Fruit fly (Drosophila melanogaster) whole organism, embryonic: Measurements from ENCODE around the gene SrpRalpha.

Experiments
- Bgb ChIP-seq: fragments of 200-800 bp; sonication (Bioruptor generic); IDR thresholded peaks from 2 replicates; pipeline ENCODE4 v1.3.6; 2022; ENCODE audit warnings: missing biosample characterization, missing genetic modification characterization; ENCODE audit not compliant: partially characterized antibody
- Blimp-1 ChIP-seq: fragments of 200-800 bp; sonication (Bioruptor generic); optimal IDR thresholded peaks from 3 replicates; lab custom pipeline; 2018; ENCODE audit warnings: missing biosample characterization, missing genetic modification characterization, mild to moderate bottlenecking, moderate library complexity, missing genetic modification reagents
- CG11695 ChIP-seq: fragments of 200-800 bp; sonication (Bioruptor generic); IDR thresholded peaks from 3 replicates; pipeline ENCODE4 v1.3.6; 2022; ENCODE audit warnings: missing biosample characterization, missing genetic modification characterization
- CG13624 ChIP-seq: fragments of 200-800 bp; sonication (Bioruptor generic); optimal IDR thresholded peaks from 2 replicates; lab custom pipeline; 2016; ENCODE audit warnings: missing biosample characterization, missing genetic modification characterization
- CG13775 ChIP-seq: fragments of 200-800 bp; sonication (Bioruptor generic); optimal IDR thresholded peaks from 3 replicates; lab custom pipeline; 2017; ENCODE audit warnings: missing biosample characterization, mild to moderate bottlenecking, missing genetic modification characterization
- CG13894 ChIP-seq: fragments of 200-800 bp; sonication (Bioruptor generic); optimal IDR thresholded peaks from 3 replicates; lab custom pipeline; 2018; ENCODE audit warnings: missing biosample characterization, mild to moderate bottlenecking, missing genetic modification characterization, moderate library complexity
- CG16813 ChIP-seq: fragments of 200-800 bp; sonication (Bioruptor generic); IDR thresholded peaks from 3 replicates; pipeline ENCODE4 v1.3.6; 2022; ENCODE audit warnings: missing biosample characterization, missing genetic modification characterization; ENCODE audit not compliant: partially characterized antibody
- CG17802 ChIP-seq: fragments of 200-800 bp; sonication (Bioruptor generic); optimal IDR thresholded peaks from 2 replicates; lab custom pipeline; 2018; ENCODE audit warnings: missing biosample characterization, mild to moderate bottlenecking, missing genetic modification characterization, moderate library complexity
- CG17912 ChIP-seq: fragments of 200-800 bp; sonication (Bioruptor generic); optimal IDR thresholded peaks from 2 replicates; lab custom pipeline; 2018; ENCODE audit warnings: missing biosample characterization, mild to moderate bottlenecking, missing genetic modification characterization
- CG18599 ChIP-seq: fragments of 200-800 bp; sonication (Bioruptor generic); optimal IDR thresholded peaks from 3 replicates; lab custom pipeline; 2017; ENCODE audit warnings: missing biosample characterization, missing genetic modification characterization, mild to moderate bottlenecking, moderate library complexity, missing genetic modification reagents
- CG18764 ChIP-seq: fragments of 200-800 bp; sonication (Bioruptor generic); optimal IDR thresholded peaks from 3 replicates; lab custom pipeline; 2016; ENCODE audit warnings: missing biosample characterization, missing genetic modification characterization
- CG3065 ChIP-seq: fragments of 200-800 bp; sonication (Bioruptor generic); optimal IDR thresholded peaks from 2 replicates; lab custom pipeline; 2016; ENCODE audit warnings: missing biosample characterization, missing genetic modification characterization
- CG4282 ChIP-seq: fragments of 200-800 bp; sonication (Bioruptor generic); optimal IDR thresholded peaks from 2 replicates; lab custom pipeline; 2016; ENCODE audit warnings: missing biosample characterization, missing genetic modification characterization
- CG6272 ChIP-seq: fragments of 200-800 bp; sonication (Bioruptor generic); IDR thresholded peaks from 2 replicates; pipeline ENCODE4 v1.3.6; 2022; ENCODE audit warnings: missing biosample characterization, missing genetic modification characterization
- CG6765 ChIP-seq: fragments of 200-800 bp; sonication (Bioruptor generic); optimal IDR thresholded peaks from 3 replicates; lab custom pipeline; 2017; ENCODE audit warnings: missing biosample characterization, mild to moderate bottlenecking, missing genetic modification characterization
- CG7372 ChIP-seq: fragments of 200-800 bp; sonication (Bioruptor generic); IDR thresholded peaks from 2 replicates; pipeline ENCODE4 v1.3.6; 2022; ENCODE audit warnings: missing biosample characterization, missing genetic modification characterization
- CG8359 ChIP-seq: fragments of 200-800 bp; sonication (Bioruptor generic); optimal IDR thresholded peaks from 2 replicates; lab custom pipeline; 2017; ENCODE audit warnings: missing biosample characterization, mild to moderate bottlenecking, missing genetic modification characterization, borderline replicate concordance
- Dad ChIP-seq: fragments of 200-800 bp; sonication (Bioruptor generic); optimal IDR thresholded peaks from 3 replicates; lab custom pipeline; 2016; ENCODE audit warnings: missing biosample characterization, missing genetic modification characterization
- Dp ChIP-seq: fragments of 200-800 bp; sonication (Bioruptor generic); optimal IDR thresholded peaks from 2 replicates; lab custom pipeline; 2018; ENCODE audit warnings: missing biosample characterization, mild to moderate bottlenecking, missing genetic modification characterization, moderate library complexity
- Eip74EF ChIP-seq, 2 experiments: fragments of 200-800 bp in 1 of 2; fragments of >200 bp in 1 of 2; sonication (Bioruptor generic) in 1 of 2; optimal IDR thresholded peaks; 2 replicates each; lab custom pipeline; 2017 to 2019; ENCODE audit warnings: missing biosample characterization in 2 of 2, missing genetic modification characterization in 2 of 2, mild to moderate bottlenecking in 1 of 2, moderate library complexity in 1 of 2
- Ets65A ChIP-seq: fragments of 200-800 bp; sonication (Bioruptor generic); peaks from one replicate; lab custom pipeline; 2016; ENCODE audit warnings: missing biosample characterization, missing genetic modification characterization
- Gsc ChIP-seq: fragments of 200-800 bp; sonication (Bioruptor generic); IDR thresholded peaks from 2 replicates; pipeline ENCODE4 v1.3.6; 2022; ENCODE audit warnings: missing biosample characterization, missing genetic modification characterization
- HHEX ChIP-seq: fragments of 200-800 bp; sonication (Bioruptor generic); optimal IDR thresholded peaks from 3 replicates; lab custom pipeline; 2017; ENCODE audit warnings: missing biosample characterization, mild to moderate bottlenecking, missing genetic modification characterization, missing genetic modification reagents
- HLHmδ ChIP-seq: fragments of 200-800 bp; sonication (Bioruptor generic); optimal IDR thresholded peaks from 2 replicates; lab custom pipeline; 2018; ENCODE audit warnings: missing biosample characterization, mild to moderate bottlenecking, missing genetic modification characterization, moderate library complexity
- HmgD ChIP-seq: fragments of 200-800 bp; sonication (Bioruptor generic); optimal IDR thresholded peaks from 3 replicates; lab custom pipeline; 2016; ENCODE audit warnings: missing biosample characterization, missing genetic modification characterization
- Hr39 ChIP-seq: fragments of >200 bp; optimal IDR thresholded peaks from 2 replicates; lab custom pipeline; 2017
- Lim3 ChIP-seq: fragments of 200-800 bp; sonication (Bioruptor generic); IDR thresholded peaks from 2 replicates; pipeline ENCODE4 v1.3.6; 2022; ENCODE audit warnings: missing biosample characterization, missing genetic modification characterization
- Med ChIP-seq: fragments of 200-800 bp; sonication (Bioruptor generic); peaks from one replicate; lab custom pipeline; 2016; ENCODE audit warnings: missing biosample characterization, missing genetic modification characterization, mild to moderate bottlenecking, inconsistent platforms, moderate library complexity
- Mes4 ChIP-seq: fragments of 200-800 bp; sonication (Bioruptor generic); optimal IDR thresholded peaks from 2 replicates; lab custom pipeline; 2016; ENCODE audit warnings: missing biosample characterization, missing genetic modification characterization
- Neu2 ChIP-seq: fragments of 200-800 bp; sonication (Bioruptor generic); optimal IDR thresholded peaks from 3 replicates; lab custom pipeline; 2016; ENCODE audit warnings: missing biosample characterization, missing genetic modification characterization, borderline replicate concordance
- Side ChIP-seq: fragments of 200-800 bp; sonication (Bioruptor generic); optimal IDR thresholded peaks from 2 replicates; lab custom pipeline; 2016; ENCODE audit warnings: missing biosample characterization, missing genetic modification characterization
- Sox100B ChIP-seq: fragments of 200-800 bp; sonication (Bioruptor generic); optimal IDR thresholded peaks from 3 replicates; lab custom pipeline; 2018; ENCODE audit warnings: missing biosample characterization, mild to moderate bottlenecking, missing genetic modification characterization
- aop ChIP-seq: fragments of 200-800 bp; sonication (Bioruptor generic); IDR thresholded peaks from 2 replicates; pipeline ENCODE4 v1.3.6; 2022; ENCODE audit warnings: missing biosample characterization, missing genetic modification characterization
- bbx ChIP-seq: fragments of 200-800 bp; sonication (Bioruptor generic); IDR thresholded peaks from 2 replicates; pipeline ENCODE4 v1.3.6; 2022; ENCODE audit warnings: missing biosample characterization, missing genetic modification characterization; ENCODE audit not compliant: partially characterized antibody
- cad ChIP-seq: fragments of >200 bp; optimal IDR thresholded peaks from 2 replicates; lab custom pipeline; 2017; ENCODE audit warnings: missing biosample characterization, missing genetic modification characterization
- chm ChIP-seq: fragments of 200-800 bp; sonication (Bioruptor generic); IDR thresholded peaks from 2 replicates; pipeline ENCODE4 v1.3.6; 2022; ENCODE audit warnings: missing biosample characterization, missing genetic modification characterization
- crp ChIP-seq, 2 experiments: fragments of 200-800 bp; sonication (Bioruptor generic); optimal IDR thresholded peaks; 2 replicates in 1 of 2; 3 replicates in 1 of 2; lab custom pipeline; 2017; ENCODE audit warnings: missing biosample characterization in 2 of 2, missing genetic modification characterization in 2 of 2, mild to moderate bottlenecking in 1 of 2, moderate library complexity in 1 of 2
- dimm ChIP-seq: fragments of 200-800 bp; sonication (Bioruptor generic); IDR thresholded peaks from 2 replicates; pipeline ENCODE4 v1.3.6; 2022; ENCODE audit warnings: missing biosample characterization, missing genetic modification characterization
- exex ChIP-seq: fragments of 200-800 bp; sonication (Bioruptor generic); optimal IDR thresholded peaks from 4 replicates; lab custom pipeline; 2018; ENCODE audit warnings: missing biosample characterization, mild to moderate bottlenecking, missing genetic modification characterization, moderate library complexity
- gfzf ChIP-seq: fragments of 200-800 bp; sonication (Bioruptor generic); optimal IDR thresholded peaks from 2 replicates; lab custom pipeline; 2016; ENCODE audit warnings: missing biosample characterization, mild to moderate bottlenecking, missing genetic modification characterization, moderate library complexity
- kah ChIP-seq: fragments of 200-800 bp; sonication (Bioruptor generic); optimal IDR thresholded peaks from 2 replicates; lab custom pipeline; 2018; ENCODE audit warnings: missing biosample characterization, mild to moderate bottlenecking, missing genetic modification characterization
- klu ChIP-seq: fragments of 200-800 bp; sonication (Bioruptor generic); IDR thresholded peaks from 2 replicates; pipeline ENCODE4 v1.3.6; 2022; ENCODE audit warnings: missing biosample characterization, missing genetic modification characterization
- lilli ChIP-seq: fragments of 200-800 bp; sonication (Bioruptor generic); optimal IDR thresholded peaks from 3 replicates; lab custom pipeline; 2016; ENCODE audit warnings: missing biosample characterization, missing genetic modification characterization
- ranshi ChIP-seq: fragments of 200-800 bp; sonication (Bioruptor generic); IDR thresholded peaks from 2 replicates; pipeline ENCODE4 v1.3.6; 2022; ENCODE audit warnings: missing biosample characterization, missing genetic modification characterization
- schlank ChIP-seq: fragments of 200-800 bp; sonication (Bioruptor generic); optimal IDR thresholded peaks from 2 replicates; lab custom pipeline; 2018; ENCODE audit warnings: missing biosample characterization, mild to moderate bottlenecking, missing genetic modification characterization
- scrt ChIP-seq: fragments of 200-800 bp; sonication (Bioruptor generic); optimal IDR thresholded peaks from 2 replicates; lab custom pipeline; 2018; ENCODE audit warnings: missing biosample characterization, mild to moderate bottlenecking, missing genetic modification characterization, moderate library complexity
- tio ChIP-seq: fragments of 200-800 bp; sonication (Bioruptor generic); optimal IDR thresholded peaks from 2 replicates; lab custom pipeline; 2017; ENCODE audit warnings: missing biosample characterization, missing genetic modification characterization, inconsistent platforms
- tna ChIP-seq: fragments of 200-800 bp; sonication (Bioruptor generic); IDR thresholded peaks from 2 replicates; pipeline ENCODE4 v1.3.6; 2022; ENCODE audit warnings: missing biosample characterization, missing genetic modification characterization; ENCODE audit not compliant: partially characterized antibody
- wek ChIP-seq: fragments of 200-800 bp; sonication (Bioruptor generic); optimal IDR thresholded peaks from 3 replicates; lab custom pipeline; 2018; ENCODE audit warnings: missing biosample characterization, mild to moderate bottlenecking, missing genetic modification characterization, moderate library complexity
- yki ChIP-seq: fragments of >200 bp; optimal IDR thresholded peaks from 3 replicates; lab custom pipeline; 2018
- zf30C ChIP-seq: fragments of 200-800 bp; sonication (Bioruptor generic); optimal IDR thresholded peaks from 3 replicates; lab custom pipeline; 2018; ENCODE audit warnings: missing biosample characterization, mild to moderate bottlenecking, missing genetic modification characterization

The SrpRalpha gene

dm6 chrX:11146598-11147176, 17.8 kb upstream of the SrpRalpha start (continued):
- no peak for TF ChIP-seq scrt (GFP tag; lab: Kevin White, UChicago)
- no peak for TF ChIP-seq tna (GFP tag; lab: Robert Waterston, UW)
- TF ChIP-seq CG17802 = no peak
- TF ChIP-seq Lim3 (GFP tag; lab: Robert Waterston, UW) = no peak
- no peak for TF ChIP-seq CG16813 (GFP tag; lab: Robert Waterston, UW)
- TF ChIP-seq CG3065 (GFP tag; lab: Kevin White, UChicago) = no peak
- TF ChIP-seq gfzf (GFP tag; lab: Kevin White, UChicago) = no peak
- no peak for TF ChIP-seq CG18764 (GFP tag; lab: Kevin White, UChicago)
- no peak for TF ChIP-seq Dad
- no peak for TF ChIP-seq dimm (GFP tag; lab: Robert Waterston, UW)
- no peak for TF ChIP-seq CG6272 (GFP tag; lab: Robert Waterston, UW)
- no peak for TF ChIP-seq Hr39 (lab: Kevin White, UChicago)
- TF ChIP-seq kah (GFP tag; lab: Kevin White, UChicago) = no peak
- peak; percentile 17 for TF ChIP-seq CG18599 (GFP tag; lab: Kevin White, UChicago)
- TF ChIP-seq Eip74EF (GFP tag; optimal IDR thresholded peaks at IDR 0.05; lab: Kevin White, UChicago) = no peak
- TF ChIP-seq wek (GFP tag; lab: Kevin White, UChicago) = no peak
- no peak for TF ChIP-seq CG6765 (GFP tag; lab: Kevin White, UChicago)
- no peak for TF ChIP-seq bbx
- TF ChIP-seq HLHmδ (GFP tag; lab: Kevin White, UChicago) = no peak
- no peak for TF ChIP-seq ranshi
- TF ChIP-seq tio = no peak
- no peak for TF ChIP-seq yki (lab: Kevin White, UChicago)
- TF ChIP-seq Ets65A (GFP tag; lab: Kevin White, UChicago) = no peak
- TF ChIP-seq CG13894 = no peak
- no peak for TF ChIP-seq cad (GFP tag; lab: Kevin White, UChicago)
- no peak for TF ChIP-seq CG13775 (GFP tag; lab: Kevin White, UChicago)
- TF ChIP-seq CG4282 (GFP tag; lab: Kevin White, UChicago) = no peak
- TF ChIP-seq CG11695 (GFP tag; lab: Robert Waterston, UW) = peak; percentile 51; the same call in 1 of the 3 replicates
- no peak for TF ChIP-seq aop (GFP tag; lab: Robert Waterston, UW)
- TF ChIP-seq schlank (tag; lab: Kevin White, UChicago) = no peak
- no peak for TF ChIP-seq Blimp-1 (GFP tag; lab: Kevin White, UChicago)
- TF ChIP-seq Side (GFP tag; lab: Kevin White, UChicago) = peak; percentile 17
- TF ChIP-seq zf30C = no peak
- peak in 1 of 2 experiments; percentile 3 for TF ChIP-seq crp (GFP tag; optimal IDR thresholded peaks at IDR 0.05; lab: Kevin White, UChicago)
- no peak for TF ChIP-seq chm
- no peak for TF ChIP-seq CG13624
- no peak for TF ChIP-seq exex (tag; lab: Kevin White, UChicago)
- TF ChIP-seq klu (GFP tag; lab: Robert Waterston, UW) = no peak
- TF ChIP-seq Med (GFP tag; lab: Kevin White, UChicago) = peak; percentile 86
- no peak for TF ChIP-seq HHEX (GFP tag; lab: Kevin White, UChicago)
- TF ChIP-seq Mes4 (GFP tag; lab: Kevin White, UChicago) = no peak
- no peak for TF ChIP-seq Dp (GFP tag; lab: Kevin White, UChicago)
- TF ChIP-seq CG17912 (GFP tag; lab: Kevin White, UChicago) = no peak
- TF ChIP-seq lilli (GFP tag; lab: Kevin White, UChicago) = peak; percentile 4
- no peak for TF ChIP-seq Sox100B
- no peak for TF ChIP-seq HmgD
- TF ChIP-seq CG7372 (GFP tag; lab: Robert Waterston, UW) = no peak
- no peak for TF ChIP-seq Bgb (GFP tag; lab: Robert Waterston, UW)
- TF ChIP-seq CG8359 = no peak
- no peak for TF ChIP-seq Neu2
- TF ChIP-seq Gsc (GFP tag; lab: Robert Waterston, UW) = no peak
